Worm (Caenorhabditis elegans) whole organism, young adult: ENCODE measurements around the gene csn-5.

Experiments
- B0019.2 ChIP-seq: fragments of 200-800 bp; sonication (Bioruptor generic); conservative IDR thresholded peaks from 2 replicates; pipeline ENCODE4 v1.3.6; 2022; ENCODE audit warnings: missing genetic modification reagents, missing genetic modification characterization, missing compliant biosample characterization
- B0336.3 ChIP-seq: fragments of 200-800 bp; sonication (Bioruptor generic); IDR thresholded peaks from 2 replicates; pipeline ENCODE4 v1.3.6; 2022; ENCODE audit warnings: missing genetic modification characterization, missing compliant biosample characterization
- D2030.7 ChIP-seq: fragments of 200-800 bp; sonication (Bioruptor generic); IDR thresholded peaks from 2 replicates; pipeline ENCODE4 v1.3.6; 2022; ENCODE audit warnings: missing genetic modification reagents, missing genetic modification characterization, missing compliant biosample characterization
- F10E7.11 ChIP-seq: sonication (generic microtip); optimal IDR thresholded peaks from 2 replicates; lab custom pipeline; 2017; ENCODE audit warnings: mild to moderate bottlenecking, missing genetic modification characterization, moderate library complexity, missing compliant biosample characterization
- F22D6.2 ChIP-seq: sonication (generic microtip); optimal IDR thresholded peaks from 2 replicates; lab custom pipeline; 2016; ENCODE audit warnings: mild to moderate bottlenecking, missing genetic modification characterization, missing compliant biosample characterization
- F23B12.7 ChIP-seq: sonication (generic microtip); optimal IDR thresholded peaks from 2 replicates; lab custom pipeline; 2017; ENCODE audit warnings: missing genetic modification characterization, mild to moderate bottlenecking, missing compliant biosample characterization, antibody characterized with exemption, moderate library complexity; ENCODE audit not compliant: insufficient read depth
- F33H1.4 ChIP-seq: fragments of 200-800 bp; sonication (Bioruptor generic); IDR thresholded peaks from 2 replicates; pipeline ENCODE4 v1.3.6; 2022; ENCODE audit warnings: missing genetic modification reagents, missing genetic modification characterization, missing compliant biosample characterization
- F39B2.1 ChIP-seq: fragments of 200-800 bp; sonication (Bioruptor generic); IDR thresholded peaks from 2 replicates; pipeline ENCODE4 v1.3.6; 2022; ENCODE audit warnings: missing genetic modification reagents, missing genetic modification characterization, missing compliant biosample characterization
- F52B5.7 ChIP-seq: sonication (generic microtip); optimal IDR thresholded peaks from 2 replicates; lab custom pipeline; 2016; ENCODE audit warnings: mild to moderate bottlenecking, missing genetic modification characterization, missing compliant biosample characterization
- F55B11.4 ChIP-seq: sonication (generic microtip); optimal IDR thresholded peaks from 2 replicates; lab custom pipeline; 2016; ENCODE audit warnings: missing compliant biosample characterization, missing genetic modification characterization, borderline replicate concordance; ENCODE audit not compliant: insufficient read depth
- Y53G8AR.9 ChIP-seq: fragments of 200-800 bp; sonication (Bioruptor generic); conservative IDR thresholded peaks from 2 replicates; pipeline ENCODE4 v1.3.6; 2022; ENCODE audit warnings: missing genetic modification reagents, missing genetic modification characterization, missing compliant biosample characterization
- ZK185.1 ChIP-seq: sonication (generic microtip); optimal IDR thresholded peaks from 2 replicates; lab custom pipeline; 2016; ENCODE audit warnings: mild to moderate bottlenecking, missing genetic modification characterization, missing compliant biosample characterization; ENCODE audit not compliant: poor library complexity, severe bottlenecking
- akir-1 ChIP-seq: fragments of 200-800 bp; sonication (Bioruptor generic); optimal IDR thresholded peaks from 2 replicates; lab custom pipeline; 2018; ENCODE audit warnings: mild to moderate bottlenecking, missing genetic modification characterization, moderate library complexity, missing compliant biosample characterization
- ama-1 ChIP-seq, 3 experiments: fragments of 150-350 bp in 1 of 3; sonication (generic microtip) in 2 of 3; optimal IDR thresholded peaks; 2 replicates each; lab custom pipeline; 2014 to 2018; ENCODE audit warnings: missing biosample characterization in 2 of 3, missing genetic modification characterization in 2 of 3, missing genetic modification reagents in 2 of 3
- atf-7 ChIP-seq: sonication (generic microtip); optimal IDR thresholded peaks from 2 replicates; lab custom pipeline; 2017; ENCODE audit warnings: mild to moderate bottlenecking, missing genetic modification characterization, missing compliant biosample characterization
- attf-6 ChIP-seq: fragments of 200-800 bp; sonication (Bioruptor generic); IDR thresholded peaks from 2 replicates; pipeline ENCODE4 v1.3.6; 2022; ENCODE audit warnings: missing genetic modification reagents, missing genetic modification characterization, missing compliant biosample characterization
- bed-2 ChIP-seq: fragments of 200-800 bp; sonication (Bioruptor generic); IDR thresholded peaks from 2 replicates; pipeline ENCODE4 v1.3.6; 2022; ENCODE audit warnings: missing genetic modification reagents, missing genetic modification characterization, missing compliant biosample characterization
- chd-7 ChIP-seq: sonication (generic microtip); optimal IDR thresholded peaks from 2 replicates; lab custom pipeline; 2016; ENCODE audit warnings: mild to moderate bottlenecking, missing genetic modification characterization, moderate library complexity, missing compliant biosample characterization
- die-1 ChIP-seq: sonication (generic microtip); optimal IDR thresholded peaks from 2 replicates; lab custom pipeline; 2016; ENCODE audit warnings: missing genotype, mild to moderate bottlenecking, missing genetic modification characterization, missing compliant biosample characterization
- dpff-1 ChIP-seq: sonication (generic microtip); optimal IDR thresholded peaks from 2 replicates; lab custom pipeline; 2017; ENCODE audit warnings: mild to moderate bottlenecking, missing genetic modification characterization, missing compliant biosample characterization
- egl-44 ChIP-seq: fragments of 200-800 bp; sonication (Bioruptor generic); IDR thresholded peaks from 2 replicates; pipeline ENCODE4 v1.3.6; 2022; ENCODE audit warnings: missing genetic modification reagents, missing genetic modification characterization, missing compliant biosample characterization
- ets-4 ChIP-seq: fragments of 200-800 bp; sonication (Bioruptor generic); optimal IDR thresholded peaks from 2 replicates; lab custom pipeline; 2018; ENCODE audit warnings: mild to moderate bottlenecking, missing genetic modification characterization, missing compliant biosample characterization
- fkh-3 ChIP-seq: sonication (generic microtip); optimal IDR thresholded peaks from 2 replicates; lab custom pipeline; 2016; ENCODE audit warnings: mild to moderate bottlenecking, missing genetic modification characterization, missing compliant biosample characterization
- him-1 ChIP-seq: sonication (generic microtip); optimal IDR thresholded peaks from 2 replicates; lab custom pipeline; 2016; ENCODE audit warnings: missing genotype, missing genetic modification reagents, missing genetic modification characterization, missing compliant biosample characterization
- hlh-26 ChIP-seq: fragments of 200-800 bp; sonication (Bioruptor generic); conservative IDR thresholded peaks from 2 replicates; pipeline ENCODE4 v1.3.6; 2022; ENCODE audit warnings: missing genetic modification reagents, missing genetic modification characterization, missing compliant biosample characterization
- hmg-1.2 ChIP-seq: fragments of 200-800 bp; sonication (Bioruptor generic); IDR thresholded peaks from 2 replicates; pipeline ENCODE4 v1.3.6; 2022; ENCODE audit warnings: missing genetic modification reagents, missing genetic modification characterization, missing compliant biosample characterization
- hsf-1 ChIP-seq: fragments of 200-800 bp; sonication (Bioruptor generic); IDR thresholded peaks from 2 replicates; pipeline ENCODE4 v1.3.6; 2022; ENCODE audit warnings: missing genetic modification reagents, missing genetic modification characterization, missing compliant biosample characterization
- let-607 ChIP-seq, 2 experiments: fragments of 200-800 bp in 1 of 2; sonication (Bioruptor generic) in 1 of 2; sonication (generic microtip) in 1 of 2; optimal IDR thresholded peaks; 2 replicates each; lab custom pipeline; 2016 to 2018; ENCODE audit warnings: mild to moderate bottlenecking in 2 of 2, missing compliant biosample characterization in 2 of 2, missing genetic modification characterization in 2 of 2, moderate library complexity in 2 of 2, missing genotype in 1 of 2
- lin-26 ChIP-seq: fragments of 200-800 bp; sonication (Bioruptor generic); IDR thresholded peaks from 2 replicates; pipeline ENCODE4 v1.3.6; 2022; ENCODE audit warnings: missing genetic modification reagents, missing genetic modification characterization, missing compliant biosample characterization
- lsy-27 ChIP-seq: sonication (generic microtip); optimal IDR thresholded peaks from 2 replicates; lab custom pipeline; 2017; ENCODE audit warnings: missing genetic modification characterization, mild to moderate bottlenecking, missing compliant biosample characterization, antibody characterized with exemption, missing genotype, borderline replicate concordance; ENCODE audit not compliant: insufficient read depth
- mxl-1 ChIP-seq: sonication (generic microtip); optimal IDR thresholded peaks from 2 replicates; lab custom pipeline; 2016; ENCODE audit warnings: missing genetic modification characterization, missing compliant biosample characterization
- nfyb-1 ChIP-seq: fragments of 200-800 bp; sonication (Bioruptor generic); IDR thresholded peaks from 2 replicates; pipeline ENCODE4 v1.3.6; 2022; ENCODE audit warnings: missing genetic modification reagents, missing genetic modification characterization, missing compliant biosample characterization
- nhr-90 ChIP-seq: sonication (generic microtip); optimal IDR thresholded peaks from 2 replicates; lab custom pipeline; 2016; ENCODE audit warnings: missing genotype, mild to moderate bottlenecking, missing genetic modification characterization, missing compliant biosample characterization
- rcor-1 ChIP-seq: fragments of 200-800 bp; sonication (Bioruptor generic); IDR thresholded peaks from 2 replicates; pipeline ENCODE4 v1.3.6; 2022; ENCODE audit warnings: missing genetic modification reagents, missing genetic modification characterization, missing compliant biosample characterization
- repo-1 ChIP-seq: sonication (generic microtip); optimal IDR thresholded peaks from 2 replicates; lab custom pipeline; 2017; ENCODE audit warnings: mild to moderate bottlenecking, missing genetic modification characterization, missing compliant biosample characterization
- sdz-38 ChIP-seq: sonication (generic microtip); optimal IDR thresholded peaks from 2 replicates; lab custom pipeline; 2016; ENCODE audit warnings: missing genotype, missing genetic modification characterization, missing compliant biosample characterization
- snpc-1.1 ChIP-seq: sonication (generic microtip); optimal IDR thresholded peaks from 2 replicates; lab custom pipeline; 2017; ENCODE audit warnings: missing genetic modification characterization, mild to moderate bottlenecking, missing compliant biosample characterization, antibody characterized with exemption, moderate library complexity, missing genotype, missing genetic modification reagents; ENCODE audit not compliant: insufficient read depth
- somi-1 ChIP-seq: fragments of 200-800 bp; sonication (Bioruptor generic); optimal IDR thresholded peaks from 2 replicates; lab custom pipeline; 2018; ENCODE audit warnings: mild to moderate bottlenecking, missing genetic modification characterization, missing compliant biosample characterization
- xnd-1 ChIP-seq: sonication (generic microtip); optimal IDR thresholded peaks from 2 replicates; lab custom pipeline; 2016; ENCODE audit warnings: missing genotype, missing genetic modification reagents, missing genetic modification characterization, missing compliant biosample characterization
- zim-3 ChIP-seq: sonication (generic microtip); optimal IDR thresholded peaks from 2 replicates; lab custom pipeline; 2017; ENCODE audit warnings: mild to moderate bottlenecking, missing genetic modification characterization, moderate library complexity, missing compliant biosample characterization
- ztf-25 ChIP-seq: fragments of 200-800 bp; sonication (Bioruptor generic); IDR thresholded peaks from 2 replicates; pipeline ENCODE4 v1.3.6; 2022; ENCODE audit warnings: missing genetic modification reagents, missing genetic modification characterization, missing compliant biosample characterization
- ztf-26 ChIP-seq: sonication (generic microtip); optimal IDR thresholded peaks from 2 replicates; lab custom pipeline; 2017; ENCODE audit warnings: missing genetic modification characterization, missing compliant biosample characterization
- ztf-6 ChIP-seq: fragments of 200-800 bp; sonication (Bioruptor generic); IDR thresholded peaks from 2 replicates; pipeline ENCODE4 v1.3.6; 2022; ENCODE audit warnings: missing genetic modification reagents, missing genetic modification characterization, missing compliant biosample characterization

Gene csn-5

DNA sequence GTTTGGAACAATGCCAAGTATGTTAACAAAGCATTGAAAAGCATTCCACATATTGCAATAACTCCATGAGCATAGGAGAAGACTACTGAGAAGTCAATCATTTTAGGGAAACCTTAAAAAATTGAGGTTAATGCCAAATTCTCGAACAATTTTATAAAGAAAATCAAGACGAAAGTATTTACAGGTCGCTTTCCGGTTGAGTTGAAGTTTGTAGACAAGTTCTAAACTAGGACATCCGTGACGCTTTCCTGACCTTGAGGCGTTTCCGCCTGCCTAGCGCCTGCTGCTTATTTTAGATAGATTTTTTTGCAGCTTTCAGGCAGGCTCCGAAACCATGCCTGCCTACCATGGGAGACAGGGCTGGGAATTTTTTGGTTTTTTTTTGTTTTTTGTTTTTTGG, 13.8 kb upstream of the csn-5 start, which contains the start of gene srd-13:
srd-13 (minus strand) TSS at position 101 of the 400 bp plus-strand sequence.
- TF ChIP-seq nfyb-1 (GFP tag; lab: Robert Waterston, UW), result no peak
- TF ChIP-seq lsy-27 (tag; lab: Kevin White, UChicago), result no peak
- no peak for TF ChIP-seq B0019.2 (GFP tag; lab: Robert Waterston, UW)
- no peak for TF ChIP-seq F39B2.1 (GFP tag; lab: Robert Waterston, UW)
- TF ChIP-seq mxl-1 (tag; lab: Kevin White, UChicago), result no peak
- no peak for TF ChIP-seq fkh-3 (tag; lab: Kevin White, UChicago)
- TF ChIP-seq F23B12.7 (tag; lab: Kevin White, UChicago), result no peak
- no peak for TF ChIP-seq lin-26
- no peak for TF ChIP-seq F52B5.7 (tag; lab: Kevin White, UChicago)
- no peak for TF ChIP-seq nhr-90 (tag; lab: Kevin White, UChicago)
- TF ChIP-seq egl-44 (GFP tag; lab: Robert Waterston, UW), result no peak
- TF ChIP-seq hlh-26 (GFP tag; lab: Robert Waterston, UW), result no peak
- no peak for TF ChIP-seq zim-3 (tag; lab: Kevin White, UChicago)
- no peak for TF ChIP-seq somi-1 (GFP tag; lab: Kevin White, UChicago)
- no peak for TF ChIP-seq snpc-1.1 (tag; lab: Kevin White, UChicago)
- TF ChIP-seq ztf-26 (tag; lab: Kevin White, UChicago), result no peak
- TF ChIP-seq ztf-6 (GFP tag; lab: Robert Waterston, UW), result no peak

DNA sequence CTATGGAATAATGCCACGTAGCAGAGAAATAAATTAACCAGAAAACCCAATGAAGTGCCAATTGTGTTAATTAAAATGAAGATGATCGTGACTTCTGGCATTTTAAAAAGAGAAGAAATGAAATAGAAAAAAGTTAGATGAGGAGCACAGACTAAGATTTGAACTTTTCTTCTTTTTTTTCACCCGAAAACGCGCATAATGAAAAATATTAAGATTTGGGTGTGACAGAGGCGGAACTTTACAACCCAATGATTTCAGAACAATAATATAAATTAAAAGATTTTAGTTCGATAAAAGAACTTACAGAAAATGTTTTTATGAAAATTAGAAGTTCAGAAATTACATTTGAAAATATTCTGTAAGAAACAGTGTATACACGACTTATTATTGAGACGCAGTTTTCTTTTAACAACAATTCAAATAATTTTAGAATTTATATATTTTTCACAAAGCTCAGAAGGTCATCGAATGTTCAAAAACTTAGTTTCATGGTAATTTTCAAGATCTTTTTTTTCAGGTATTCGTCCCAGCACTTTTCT, 3.8 kb upstream of the csn-5 start, which contains the start of the genes srd-8 and B0547.2:
srd-8 (minus strand) TSS at position 101 of the 539 bp plus-strand sequence.
B0547.2 (plus strand) TSS at position 489 of the 539 bp plus-strand sequence.
- no peak for TF ChIP-seq F10E7.11 (tag; lab: Kevin White, UChicago)
- TF ChIP-seq chd-7, result no peak
- TF ChIP-seq dpff-1 (tag; lab: Kevin White, UChicago), result no peak
- TF ChIP-seq somi-1 (GFP tag; lab: Kevin White, UChicago), result no peak
- TF ChIP-seq xnd-1 (tag; lab: Kevin White, UChicago), result no peak

- no peak for TF ChIP-seq D2030.7
- peak; percentile 30; the same call in 1 of the 2 replicates for TF ChIP-seq attf-6 (GFP tag; lab: Robert Waterston, UW)
- TF ChIP-seq let-607 (tag; optimal IDR thresholded peaks at IDR 0.05; lab: Kevin White, UChicago), result no peak
- TF ChIP-seq bed-2 (GFP tag; lab: Robert Waterston, UW), result no peak
- TF ChIP-seq Y53G8AR.9 (GFP tag; lab: Robert Waterston, UW), result peak; percentile 70; the same call in 1 of the 2 replicates
- TF ChIP-seq hsf-1 (GFP tag; lab: Robert Waterston, UW), result no peak
- no peak for TF ChIP-seq F55B11.4
- peak; percentile 73; the same call in 1 of the 2 replicates for TF ChIP-seq B0336.3 (GFP tag; lab: Robert Waterston, UW)
- TF ChIP-seq repo-1, result peak; percentile 81
- TF ChIP-seq F33H1.4, result no peak
- TF ChIP-seq F22D6.2 (tag; lab: Kevin White, UChicago), result no peak
- TF ChIP-seq zim-3 (tag; lab: Kevin White, UChicago), result no peak
- 0 out of 2 replicates have a peak, but pooled peaks have one; percentile 32 for TF ChIP-seq lin-26
- TF ChIP-seq ets-4 (GFP tag; lab: Kevin White, UChicago), result no peak
- no peak for TF ChIP-seq die-1
- no peak for TF ChIP-seq akir-1 (GFP tag; lab: Kevin White, UChicago)
- no peak for TF ChIP-seq ZK185.1 (tag; lab: Kevin White, UChicago)
- TF ChIP-seq ama-1 (optimal IDR thresholded peaks at IDR 0.05; lab: Kevin White, UChicago), result no peak
- TF ChIP-seq ama-1 (GFP tag; optimal IDR thresholded peaks at IDR 0.05; lab: Kevin White, UChicago), result peak in 1 of 2 experiments; percentile 20
- no peak for TF ChIP-seq sdz-38 (tag; lab: Kevin White, UChicago)
- TF ChIP-seq him-1 (tag; lab: Kevin White, UChicago), result no peak
- peak; percentile 13 for TF ChIP-seq atf-7 (tag; lab: Kevin White, UChicago)
- TF ChIP-seq rcor-1 (GFP tag; lab: Robert Waterston, UW), result no peak
- no peak for TF ChIP-seq ztf-25 (GFP tag; lab: Robert Waterston, UW)
- TF ChIP-seq hmg-1.2, result no peak
Observed at ce11 chrIV:5650761-5651332, 1.5 kb downstream of the csn-5 start.
